Worm (Caenorhabditis elegans) whole organism, L4 larva: Measurements from ENCODE around the gene R04B5.5.
A peak's percentile ranks its signal among the peaks of the same experiment; 100 is the strongest.

ENCODE experiments used
- D1046.2 ChIP-seq: fragments of 200-800 bp; sonication (Bioruptor generic); IDR thresholded peaks from 2 replicates; pipeline ENCODE4 v1.3.6; 2022; ENCODE audit warnings: missing genetic modification characterization, missing compliant biosample characterization
- F44E2.7 ChIP-seq: fragments of 200-800 bp; sonication (Bioruptor generic); IDR thresholded peaks from 2 replicates; pipeline ENCODE4 v2.1.2; 2022; ENCODE audit warnings: missing genetic modification characterization, missing compliant biosample characterization
- Y105C5A.15 ChIP-seq: fragments of 200-800 bp; sonication (Bioruptor generic); IDR thresholded peaks from 2 replicates; pipeline ENCODE4 v1.3.6; 2022; ENCODE audit warnings: missing genetic modification characterization, missing compliant biosample characterization
- ZK337.2 ChIP-seq: fragments of 200-800 bp; sonication (Bioruptor generic); IDR thresholded peaks from 2 replicates; pipeline ENCODE4 v1.3.6; 2022; ENCODE audit warnings: missing genetic modification reagents, missing genetic modification characterization, missing compliant biosample characterization
- attf-4 ChIP-seq: sonication (generic microtip); optimal IDR thresholded peaks from 3 replicates; lab custom pipeline; 2017; ENCODE audit warnings: missing biosample characterization, missing genetic modification characterization
- ceh-28 ChIP-seq: fragments of 150-350 bp; optimal IDR thresholded peaks from 2 replicates; lab custom pipeline; 2014; ENCODE audit warnings: missing biosample characterization, missing genetic modification reagents, missing genetic modification characterization
- cey-2 ChIP-seq: sonication (generic microtip); optimal IDR thresholded peaks from 3 replicates; lab custom pipeline; 2017; ENCODE audit warnings: missing genetic modification characterization, mild to moderate bottlenecking, missing compliant biosample characterization, antibody characterized with exemption, borderline replicate concordance; ENCODE audit not compliant: insufficient read depth
- ctbp-1 ChIP-seq: fragments of 200-800 bp; sonication (Bioruptor generic); IDR thresholded peaks from 2 replicates; pipeline ENCODE4 v1.3.6; 2022; ENCODE audit warnings: missing genetic modification reagents, missing genetic modification characterization, missing compliant biosample characterization
- daf-16 ChIP-seq, 3 experiments: sonication (generic microtip); optimal IDR thresholded peaks; 2 replicates each; lab custom pipeline; 2016 to 2017; ENCODE audit warnings: missing genetic modification characterization in 3 of 3, missing genetic modification reagents in 3 of 3, mild to moderate bottlenecking in 2 of 3, missing compliant biosample characterization in 2 of 3, missing biosample characterization in 1 of 3, moderate library complexity in 1 of 3
- dmd-6 ChIP-seq: fragments of 200-800 bp; sonication (Bioruptor generic); IDR thresholded peaks from 2 replicates; pipeline ENCODE4 v1.3.6; 2022; ENCODE audit warnings: missing genetic modification reagents, missing genetic modification characterization, missing compliant biosample characterization
- dmd-9 ChIP-seq: fragments of 200-800 bp; sonication (Bioruptor generic); IDR thresholded peaks from 2 replicates; pipeline ENCODE4 v1.3.6; 2022; ENCODE audit warnings: missing genetic modification reagents, missing genetic modification characterization, missing compliant biosample characterization
- dve-1 ChIP-seq: sonication (generic microtip); optimal IDR thresholded peaks from 2 replicates; lab custom pipeline; 2017; ENCODE audit warnings: antibody characterized with exemption, mild to moderate bottlenecking, missing genetic modification characterization, missing compliant biosample characterization; ENCODE audit not compliant: insufficient read depth
- hlh-11 ChIP-seq: fragments of 200-800 bp; sonication (Bioruptor generic); optimal IDR thresholded peaks from 2 replicates; lab custom pipeline; 2018; ENCODE audit warnings: mild to moderate bottlenecking, missing genetic modification characterization, missing compliant biosample characterization
- lin-1 ChIP-seq: fragments of 200-800 bp; sonication (Bioruptor generic); IDR thresholded peaks from 2 replicates; pipeline ENCODE4 v1.3.6; 2022; ENCODE audit warnings: missing genetic modification reagents, missing genetic modification characterization, missing compliant biosample characterization
- mep-1 ChIP-seq: fragments of 150-350 bp; sonication (generic microtip); optimal IDR thresholded peaks from 3 replicates; lab custom pipeline; 2014; ENCODE audit warnings: missing biosample characterization, missing genetic modification characterization
- mes-2 ChIP-seq: sonication (generic microtip); optimal IDR thresholded peaks from 2 replicates; lab custom pipeline; 2016; ENCODE audit warnings: missing genotype, mild to moderate bottlenecking, missing genetic modification characterization, missing compliant biosample characterization; ENCODE audit not compliant: poor library complexity, severe bottlenecking
- nhr-28 ChIP-seq: fragments of 150-350 bp; optimal IDR thresholded peaks from 2 replicates; lab custom pipeline; 2014; ENCODE audit warnings: missing biosample characterization, missing genetic modification characterization
- nhr-48 ChIP-seq: sonication (generic microtip); optimal IDR thresholded peaks from 2 replicates; lab custom pipeline; 2016; ENCODE audit warnings: mild to moderate bottlenecking, missing genetic modification characterization, missing compliant biosample characterization
- nhr-6 ChIP-seq: fragments of 150-350 bp; optimal IDR thresholded peaks from 2 replicates; lab custom pipeline; 2014; ENCODE audit warnings: missing biosample characterization, missing genetic modification characterization
- nhr-77 ChIP-seq: fragments of 150-350 bp; optimal IDR thresholded peaks from 2 replicates; lab custom pipeline; 2014; ENCODE audit warnings: missing biosample characterization, missing genetic modification characterization
- php-3 ChIP-seq: fragments of 200-800 bp; sonication (Bioruptor generic); IDR thresholded peaks from 2 replicates; pipeline ENCODE4 v1.3.6; 2022; ENCODE audit warnings: missing genetic modification reagents, missing genetic modification characterization, missing compliant biosample characterization
- pqm-1 ChIP-seq: sonication (generic microtip); optimal IDR thresholded peaks from 2 replicates; lab custom pipeline; 2017; ENCODE audit warnings: missing biosample characterization, missing genetic modification characterization
- rbr-2 ChIP-seq: sonication (generic microtip); optimal IDR thresholded peaks from 2 replicates; lab custom pipeline; 2016; ENCODE audit warnings: missing genotype, missing genetic modification characterization, missing compliant biosample characterization
- sdz-12 ChIP-seq: fragments of 200-800 bp; sonication (Bioruptor generic); optimal IDR thresholded peaks from 2 replicates; lab custom pipeline; 2018; ENCODE audit warnings: mild to moderate bottlenecking, missing genetic modification characterization, missing compliant biosample characterization
- unc-62 ChIP-seq, 3 experiments: fragments of 150-350 bp in 1 of 3; sonication (generic microtip); optimal IDR thresholded peaks in 2 of 3; peaks in 1 of 3; 1 replicate in 1 of 3; 2 replicates in 2 of 3; lab custom pipeline; 2014 to 2017; ENCODE audit warnings: missing biosample characterization in 3 of 3, missing genetic modification characterization in 3 of 3, missing genetic modification reagents in 3 of 3, missing genotype in 1 of 3
- zfp-3 ChIP-seq: fragments of 200-800 bp; sonication (Bioruptor generic); conservative IDR thresholded peaks from 2 replicates; pipeline ENCODE4 v1.3.6; 2022; ENCODE audit warnings: missing genetic modification reagents, missing genetic modification characterization, missing compliant biosample characterization

The R04B5.5 gene

ce11 chrV:10084864-10085263, 2.4 kb upstream of the R04B5.5 start, which contains the start of gene R04B5.6:
Gene R04B5.6 (plus strand): TSS chrV:10085164.
- no peak for TF ChIP-seq dmd-9 (GFP tag; lab: Robert Waterston, UW)
- no peak for TF ChIP-seq ctbp-1

- no peak for TF ChIP-seq lin-1 (GFP tag; lab: Robert Waterston, UW)
- TF ChIP-seq daf-16 (GFP tag; optimal IDR thresholded peaks at IDR 0.05; lab: Kevin White, UChicago): peak in 1 of 2 experiments; percentile 72
- no peak for TF ChIP-seq daf-16 (tag; optimal IDR thresholded peaks at IDR 0.05; lab: Kevin White, UChicago)
Measured at ce11 chrV:10086141-10086540, 1.1 kb upstream of the R04B5.5 start.

ce11 chrV:10090461-10090860, 3.2 kb downstream of the R04B5.5 start, which contains the start of gene R04B5.7:
Gene R04B5.7 (minus strand): TSS chrV:10090561.
- TF ChIP-seq F44E2.7 (no peak), unc-62 (GFP tag; optimal IDR thresholded peaks at IDR 0.05 in 1 of 2; lab: Kevin White, UChicago) (peak in 1 of 2 experiments; percentile 19), unc-62 (tag; optimal IDR thresholded peaks at IDR 0.05; lab: Kevin White, UChicago) (no peak), rbr-2 (tag; lab: Kevin White, UChicago) (no peak)

- TF ChIP-seq sdz-12 (GFP tag; lab: Kevin White, UChicago): no peak
- TF ChIP-seq, all 104 proteins: peak for 0
Measured at ce11 chrV:10091152-10091551, 3.9 kb downstream of the R04B5.5 start, which contains the start of gene R04B5.11. Gene R04B5.11 (minus strand): TSS chrV:10091252.

DNA sequence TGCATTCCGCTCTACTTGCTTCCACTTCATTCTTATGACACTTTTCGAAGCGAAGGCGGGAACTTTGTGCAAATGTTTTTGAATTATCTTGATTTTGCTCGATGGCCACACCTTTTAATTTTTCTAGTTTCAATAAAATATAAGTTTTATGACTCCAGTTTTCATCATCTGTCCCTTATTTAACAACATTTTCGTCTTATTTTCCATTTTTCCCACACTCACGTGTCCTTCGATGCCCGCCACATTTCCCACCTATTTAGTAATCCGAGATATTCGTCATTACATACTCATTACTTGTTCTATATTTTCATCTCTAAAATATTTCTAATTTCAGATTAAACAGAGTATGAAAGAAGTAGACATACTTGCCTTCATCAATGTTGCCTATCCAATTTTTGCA, 7.1 kb downstream of the R04B5.5 start, which contains the start of gene srd-49:
Gene srd-49, plus strand, starts transcription at position 301 of the 400 bp plus-strand sequence.
- TF ChIP-seq ZK337.2 (GFP tag; lab: Robert Waterston, UW) (no peak), attf-4 (tag; lab: Kevin White, UChicago) (no peak)

- TF ChIP-seq daf-16 (GFP tag; optimal IDR thresholded peaks at IDR 0.05; lab: Kevin White, UChicago): no peak
- peak; percentile 40 for TF ChIP-seq daf-16 (tag; optimal IDR thresholded peaks at IDR 0.05; lab: Kevin White, UChicago)
- peak; percentile 80 for TF ChIP-seq nhr-28
- TF ChIP-seq ZK337.2 (GFP tag; lab: Robert Waterston, UW): no peak
- TF ChIP-seq Y105C5A.15 (GFP tag; lab: Robert Waterston, UW): no peak
- peak; percentile 86 for TF ChIP-seq pqm-1 (tag; lab: Kevin White, UChicago)
- peak; percentile 66 for TF ChIP-seq dmd-6 (GFP tag; lab: Robert Waterston, UW)
- TF ChIP-seq D1046.2 (GFP tag; lab: Robert Waterston, UW): no peak
- TF ChIP-seq dve-1 (tag; lab: Kevin White, UChicago): peak; percentile 52
- peak; percentile 50 for TF ChIP-seq nhr-77
- TF ChIP-seq hlh-11 (tag; lab: Kevin White, UChicago): peak; percentile 13
Measured at ce11 chrV:10096932-10097331, 9.7 kb downstream of the R04B5.5 start.

ce11 chrV:10098429-10098828, 11.1 kb downstream of the R04B5.5 start, which contains the start of gene ugt-47:
Gene ugt-47 (minus strand): TSS chrV:10098597.
- peak; percentile 56 for TF ChIP-seq dve-1 (tag; lab: Kevin White, UChicago)
- peak; percentile 48 for TF ChIP-seq nhr-48 (tag; lab: Kevin White, UChicago)
- peak; percentile 82 for TF ChIP-seq dmd-6 (GFP tag; lab: Robert Waterston, UW)
- TF ChIP-seq zfp-3 (GFP tag; lab: Robert Waterston, UW): no peak
- peak; percentile 78 for TF ChIP-seq nhr-28
- TF ChIP-seq hlh-11 (tag; lab: Kevin White, UChicago): peak; percentile 51
- no peak for TF ChIP-seq mes-2 (tag; lab: Kevin White, UChicago)
- TF ChIP-seq daf-16 (GFP tag; optimal IDR thresholded peaks at IDR 0.05; lab: Kevin White, UChicago): peak in 1 of 2 experiments; percentile 21
- peak; percentile 58 for TF ChIP-seq daf-16 (tag; optimal IDR thresholded peaks at IDR 0.05; lab: Kevin White, UChicago)
- TF ChIP-seq php-3: 0 out of 2 replicates have a peak, but pooled peaks have one; percentile 21
- TF ChIP-seq mep-1 (tag; lab: Kevin White, UChicago): no peak
- TF ChIP-seq ceh-28: no peak
- no peak for TF ChIP-seq nhr-6 (tag; lab: Kevin White, UChicago)
- TF ChIP-seq unc-62 (GFP tag; optimal IDR thresholded peaks at IDR 0.05 in 1 of 2; lab: Kevin White, UChicago): peak in 1 of 2 experiments; percentile 14
- no peak for TF ChIP-seq unc-62 (tag; optimal IDR thresholded peaks at IDR 0.05; lab: Kevin White, UChicago)
- TF ChIP-seq cey-2: no peak
